Worm (Caenorhabditis elegans) whole organism, midembryonic: ENCODE measurements around the gene ethe-1.

Experiments
- T22C8.4 ChIP-seq: fragments of 200-800 bp; sonication (Bioruptor generic); IDR thresholded peaks from 2 replicates; pipeline ENCODE4 v1.3.6; 2022; ENCODE audit warnings: missing genetic modification characterization, missing compliant biosample characterization
- flt-1 ChIP-seq: fragments of 200-800 bp; sonication (Bioruptor generic); IDR thresholded peaks from 2 replicates; pipeline ENCODE4 v1.3.6; 2022; ENCODE audit warnings: missing genetic modification characterization, missing compliant biosample characterization
- klf-2 ChIP-seq: fragments of 200-800 bp; sonication (Bioruptor generic); conservative IDR thresholded peaks from 2 replicates; pipeline ENCODE4 v1.3.6; 2022; ENCODE audit warnings: missing genetic modification reagents, missing genetic modification characterization, missing compliant biosample characterization
- med-1 ChIP-seq: sonication (generic microtip); optimal IDR thresholded peaks from 2 replicates; lab custom pipeline; 2017; ENCODE audit warnings: missing genetic modification characterization, mild to moderate bottlenecking, missing compliant biosample characterization, antibody characterized with exemption, missing genetic modification reagents; ENCODE audit not compliant: insufficient read depth
- tab-1 ChIP-seq: fragments of 200-800 bp; sonication (Bioruptor generic); IDR thresholded peaks from 2 replicates; pipeline ENCODE4 v1.3.6; 2022; ENCODE audit warnings: missing genetic modification characterization, missing compliant biosample characterization
- ztf-23 ChIP-seq: fragments of 200-800 bp; sonication (Bioruptor generic); IDR thresholded peaks from 2 replicates; pipeline ENCODE4 v1.3.6; 2022; ENCODE audit warnings: missing genetic modification reagents, missing genetic modification characterization, missing compliant biosample characterization
- ztf-29 ChIP-seq: fragments of 200-800 bp; sonication (Bioruptor generic); IDR thresholded peaks from 2 replicates; pipeline ENCODE4 v1.3.6; 2022; ENCODE audit warnings: missing genetic modification reagents, missing genetic modification characterization, missing compliant biosample characterization

ce11 chrIV:9530768-9531167, 22.2 kb upstream of the ethe-1 start:
- TF ChIP-seq klf-2 (no peak), flt-1 (GFP tag; lab: Robert Waterston, UW) (no peak), med-1 (GFP tag; lab: Kevin White, UChicago) (no peak), ztf-29 (GFP tag; lab: Robert Waterston, UW) (no peak), tab-1 (GFP tag; lab: Robert Waterston, UW) (no peak), T22C8.4 (no peak), ztf-23 (GFP tag; lab: Robert Waterston, UW) (no peak)
